Worm (Caenorhabditis elegans) whole organism, L1 larva: Measurements from ENCODE around the gene decr-1.1.

ENCODE experiments used
- C04F5.9 ChIP-seq: sonication (generic microtip); optimal IDR thresholded peaks from 2 replicates; lab custom pipeline; 2016; ENCODE audit warnings: missing genetic modification characterization, missing compliant biosample characterization
- C34B4.2 ChIP-seq: sonication (generic microtip); optimal IDR thresholded peaks from 2 replicates; lab custom pipeline; 2017; ENCODE audit warnings: mild to moderate bottlenecking, missing genetic modification characterization, missing compliant biosample characterization
- F16B12.6 ChIP-seq: fragments of 150-350 bp; optimal IDR thresholded peaks from 2 replicates; lab custom pipeline; 2014; ENCODE audit warnings: missing biosample characterization, missing genetic modification characterization
- aha-1 ChIP-seq: fragments of 150-350 bp; optimal IDR thresholded peaks from 2 replicates; lab custom pipeline; 2014; ENCODE audit warnings: missing biosample characterization, missing genetic modification characterization
- aly-2 ChIP-seq: fragments of 150-350 bp; optimal IDR thresholded peaks from 2 replicates; lab custom pipeline; 2014; ENCODE audit warnings: missing biosample characterization, missing genetic modification characterization
- blmp-1 ChIP-seq: fragments of 150-350 bp; optimal IDR thresholded peaks from 2 replicates; lab custom pipeline; 2014; ENCODE audit warnings: missing biosample characterization, missing genetic modification characterization
- ceh-8 ChIP-seq: fragments of 200-800 bp; sonication (Bioruptor generic); optimal IDR thresholded peaks from 2 replicates; lab custom pipeline; 2018; ENCODE audit warnings: mild to moderate bottlenecking, missing genetic modification characterization, moderate library complexity, missing compliant biosample characterization
- ceh-82 ChIP-seq, 3 experiments: fragments of 150-350 bp in 1 of 3; sonication (generic microtip) in 2 of 3; optimal IDR thresholded peaks; 2 replicates each; lab custom pipeline; 2014 to 2017; ENCODE audit warnings: missing biosample characterization in 3 of 3, missing genetic modification characterization in 3 of 3
- ceh-90 ChIP-seq: sonication (generic microtip); optimal IDR thresholded peaks from 2 replicates; lab custom pipeline; 2016; ENCODE audit warnings: missing genetic modification characterization, missing compliant biosample characterization
- ces-1 ChIP-seq: fragments of 150-350 bp; optimal IDR thresholded peaks from 2 replicates; lab custom pipeline; 2014; ENCODE audit warnings: missing biosample characterization, missing genetic modification reagents, missing genetic modification characterization
- dpl-1 ChIP-seq, 3 experiments: fragments of 150-350 bp in 2 of 3; sonication (generic microtip) in 1 of 3; optimal IDR thresholded peaks; 2 replicates each; lab custom pipeline; 2014 to 2017; ENCODE audit warnings: missing biosample characterization in 3 of 3, missing genetic modification characterization in 3 of 3, missing genetic modification reagents in 3 of 3
- dsc-1 ChIP-seq: sonication (generic microtip); optimal IDR thresholded peaks from 2 replicates; lab custom pipeline; 2016; ENCODE audit warnings: mild to moderate bottlenecking, missing genetic modification characterization, missing compliant biosample characterization
- efl-1 ChIP-seq, 4 experiments: fragments of 150-350 bp; optimal IDR thresholded peaks in 3 of 4; peaks in 1 of 4; 1 replicate in 1 of 4; 2 replicates in 3 of 4; lab custom pipeline; 2014; ENCODE audit warnings: missing biosample characterization in 2 of 4, missing genetic modification characterization in 2 of 4, missing genetic modification reagents in 2 of 4
- egl-13 ChIP-seq: sonication (generic microtip); optimal IDR thresholded peaks from 2 replicates; lab custom pipeline; 2016; ENCODE audit warnings: missing genotype, missing genetic modification reagents, missing genetic modification characterization, missing compliant biosample characterization
- egl-27 ChIP-seq, 2 experiments: fragments of 150-350 bp in 1 of 2; sonication (generic microtip); optimal IDR thresholded peaks; 3 replicates each; lab custom pipeline; 2017 to 2018; ENCODE audit warnings: missing biosample characterization in 2 of 2, missing genetic modification characterization in 2 of 2, missing genetic modification reagents in 2 of 2
- elt-2 ChIP-seq: sonication (generic microtip); optimal IDR thresholded peaks from 2 replicates; lab custom pipeline; 2016; ENCODE audit warnings: missing genetic modification characterization, mild to moderate bottlenecking, inconsistent platforms, missing compliant biosample characterization, missing genetic modification reagents
- fkh-10 ChIP-seq: sonication (generic microtip); optimal IDR thresholded peaks from 2 replicates; lab custom pipeline; 2017; ENCODE audit warnings: missing biosample characterization, missing genetic modification reagents, missing genetic modification characterization
- hlh-4 ChIP-seq: sonication (generic microtip); optimal IDR thresholded peaks from 2 replicates; lab custom pipeline; 2016; ENCODE audit warnings: mild to moderate bottlenecking, missing genetic modification characterization, missing compliant biosample characterization
- hpl-2 ChIP-seq: fragments of 150-350 bp; optimal IDR thresholded peaks from 2 replicates; lab custom pipeline; 2014; ENCODE audit warnings: missing biosample characterization, missing genetic modification reagents, missing genetic modification characterization
- irx-1 ChIP-seq: sonication (generic microtip); optimal IDR thresholded peaks from 2 replicates; lab custom pipeline; 2016; ENCODE audit warnings: missing genetic modification characterization, missing compliant biosample characterization
- isw-1 ChIP-seq: fragments of 200-800 bp; sonication (Bioruptor generic); IDR thresholded peaks from 2 replicates; pipeline ENCODE4 v1.3.6; 2022; ENCODE audit warnings: missing genetic modification characterization, missing compliant biosample characterization
- lin-13 ChIP-seq: fragments of 150-350 bp; optimal IDR thresholded peaks from 2 replicates; lab custom pipeline; 2014; ENCODE audit warnings: missing biosample characterization, missing genetic modification reagents, missing genetic modification characterization
- lin-14 ChIP-seq: fragments of 200-800 bp; sonication (Bioruptor generic); optimal IDR thresholded peaks from 2 replicates; lab custom pipeline; 2018; ENCODE audit warnings: mild to moderate bottlenecking, missing genetic modification characterization, moderate library complexity, missing compliant biosample characterization
- lin-15B ChIP-seq: fragments of 150-350 bp; sonication (generic microtip); optimal IDR thresholded peaks from 3 replicates; lab custom pipeline; 2014; ENCODE audit warnings: missing biosample characterization, missing genetic modification characterization
- lin-35 ChIP-seq, 2 experiments: fragments of 150-350 bp; optimal IDR thresholded peaks; 2 replicates each; lab custom pipeline; 2014; ENCODE audit warnings: missing biosample characterization in 2 of 2, missing genetic modification characterization in 2 of 2, missing genetic modification reagents in 2 of 2
- lir-3 ChIP-seq: sonication (generic microtip); optimal IDR thresholded peaks from 2 replicates; lab custom pipeline; 2016; ENCODE audit warnings: mild to moderate bottlenecking, missing genetic modification characterization, moderate library complexity, missing compliant biosample characterization; ENCODE audit not compliant: poor library complexity
- mab-9 ChIP-seq: fragments of 200-800 bp; sonication (Bioruptor generic); IDR thresholded peaks from 2 replicates; pipeline ENCODE4 v1.3.6; 2022; ENCODE audit warnings: missing genetic modification reagents, missing genetic modification characterization, missing compliant biosample characterization
- mdl-1 ChIP-seq, 2 experiments: fragments of 150-350 bp; optimal IDR thresholded peaks; 2 replicates each; lab custom pipeline; 2014 to 2017; ENCODE audit warnings: missing biosample characterization in 2 of 2, missing genetic modification characterization in 2 of 2, inconsistent platforms in 1 of 2
- mef-2 ChIP-seq: fragments of 150-350 bp; optimal IDR thresholded peaks from 2 replicates; lab custom pipeline; 2014; ENCODE audit warnings: missing biosample characterization, missing genetic modification characterization
- nhr-11 ChIP-seq: fragments of 150-350 bp; optimal IDR thresholded peaks from 2 replicates; lab custom pipeline; 2014; ENCODE audit warnings: missing biosample characterization, missing genetic modification characterization
- nhr-20 ChIP-seq: sonication (generic microtip); optimal IDR thresholded peaks from 2 replicates; lab custom pipeline; 2016; ENCODE audit warnings: mild to moderate bottlenecking, missing genetic modification characterization, missing compliant biosample characterization
- nhr-237 ChIP-seq: fragments of 150-350 bp; optimal IDR thresholded peaks from 2 replicates; lab custom pipeline; 2014; ENCODE audit warnings: missing biosample characterization, missing genetic modification characterization
- nhr-28 ChIP-seq: fragments of 150-350 bp; optimal IDR thresholded peaks from 2 replicates; lab custom pipeline; 2014; ENCODE audit warnings: missing biosample characterization, missing genetic modification characterization
- nhr-77 ChIP-seq: fragments of 150-350 bp; optimal IDR thresholded peaks from 2 replicates; lab custom pipeline; 2014; ENCODE audit warnings: missing biosample characterization, missing genetic modification characterization
- nhr-85 ChIP-seq: sonication (generic microtip); peaks from one replicate; lab custom pipeline; 2016; ENCODE audit warnings: missing genetic modification characterization, inconsistent platforms, missing compliant biosample characterization
- pag-3 ChIP-seq: sonication (generic microtip); optimal IDR thresholded peaks from 2 replicates; lab custom pipeline; 2017; ENCODE audit warnings: missing genetic modification characterization, mild to moderate bottlenecking, missing compliant biosample characterization, antibody characterized with exemption, borderline replicate concordance; ENCODE audit not compliant: insufficient read depth
- pqm-1 ChIP-seq: sonication (generic microtip); optimal IDR thresholded peaks from 3 replicates; lab custom pipeline; 2017; ENCODE audit warnings: missing biosample characterization, missing genetic modification characterization
- rnt-1 ChIP-seq: sonication (generic microtip); optimal IDR thresholded peaks from 2 replicates; lab custom pipeline; 2016; ENCODE audit warnings: mild to moderate bottlenecking, missing genetic modification characterization, moderate library complexity, missing compliant biosample characterization
- snpc-4 ChIP-seq: fragments of 150-350 bp; optimal IDR thresholded peaks from 2 replicates; lab custom pipeline; 2014; ENCODE audit warnings: missing biosample characterization, missing genetic modification characterization
- snu-23 ChIP-seq: sonication (generic microtip); optimal IDR thresholded peaks from 2 replicates; lab custom pipeline; 2016; ENCODE audit warnings: missing genetic modification characterization, missing compliant biosample characterization
- sptf-1 ChIP-seq: fragments of 150-350 bp; optimal IDR thresholded peaks from 2 replicates; lab custom pipeline; 2014; ENCODE audit warnings: missing biosample characterization, missing genetic modification characterization
- sup-37 ChIP-seq: fragments of 200-800 bp; sonication (Bioruptor generic); optimal IDR thresholded peaks from 2 replicates; lab custom pipeline; 2018; ENCODE audit warnings: mild to moderate bottlenecking, missing genetic modification characterization, missing compliant biosample characterization
- swsn-7 ChIP-seq: sonication (generic microtip); optimal IDR thresholded peaks from 2 replicates; lab custom pipeline; 2016; ENCODE audit warnings: missing genetic modification characterization, missing compliant biosample characterization
- unc-130 ChIP-seq: fragments of 150-350 bp; optimal IDR thresholded peaks from 2 replicates; lab custom pipeline; 2017; ENCODE audit warnings: missing biosample characterization, missing genetic modification characterization, inconsistent platforms
- unc-98 ChIP-seq: fragments of 200-800 bp; sonication (Bioruptor generic); IDR thresholded peaks from 2 replicates; pipeline ENCODE4 v1.3.6; 2022; ENCODE audit warnings: missing genetic modification characterization, missing compliant biosample characterization
- zag-1 ChIP-seq: fragments of 150-350 bp; optimal IDR thresholded peaks from 2 replicates; lab custom pipeline; 2014; ENCODE audit warnings: missing biosample characterization, missing genetic modification characterization

decr-1.1 gene

DNA sequence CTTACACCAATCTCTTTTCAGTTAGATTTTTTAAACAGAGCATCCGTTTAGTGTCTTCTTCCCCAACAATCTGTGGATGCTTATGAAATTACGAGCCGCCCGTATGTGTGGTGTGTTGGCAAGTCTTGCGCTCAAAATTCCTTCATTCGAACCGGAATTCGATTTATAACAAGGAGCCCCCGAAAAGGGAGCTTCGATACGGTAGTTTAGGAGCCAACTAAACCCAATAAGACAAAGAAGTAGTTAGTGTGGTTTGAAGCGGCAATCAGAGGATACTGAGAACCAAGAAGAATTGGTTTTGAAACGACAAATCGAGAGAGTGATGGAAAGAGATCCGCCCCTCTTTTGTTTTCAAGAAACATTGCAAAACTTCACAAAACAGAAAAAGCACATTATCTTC lies 30.1 kb downstream of the decr-1.1 start:
- TF ChIP-seq efl-1 (optimal IDR thresholded peaks at IDR 0.05; lab: Kevin White, UChicago), result no peak
- TF ChIP-seq efl-1 (GFP tag; optimal IDR thresholded peaks at IDR 0.05 in 1 of 2; lab: Kevin White, UChicago), result peak in 1 of 2 experiments; percentile 46
- no peak for TF ChIP-seq ceh-8 (GFP tag; lab: Kevin White, UChicago)
- TF ChIP-seq elt-2 (tag; lab: Kevin White, UChicago), result no peak
- TF ChIP-seq dpl-1 (GFP tag; optimal IDR thresholded peaks at IDR 0.05; lab: Kevin White, UChicago), result no peak
- no peak for TF ChIP-seq ceh-82 (tag; optimal IDR thresholded peaks at IDR 0.05; lab: Kevin White, UChicago)
- peak; percentile 48 for TF ChIP-seq lin-14 (GFP tag; lab: Kevin White, UChicago)

DNA sequence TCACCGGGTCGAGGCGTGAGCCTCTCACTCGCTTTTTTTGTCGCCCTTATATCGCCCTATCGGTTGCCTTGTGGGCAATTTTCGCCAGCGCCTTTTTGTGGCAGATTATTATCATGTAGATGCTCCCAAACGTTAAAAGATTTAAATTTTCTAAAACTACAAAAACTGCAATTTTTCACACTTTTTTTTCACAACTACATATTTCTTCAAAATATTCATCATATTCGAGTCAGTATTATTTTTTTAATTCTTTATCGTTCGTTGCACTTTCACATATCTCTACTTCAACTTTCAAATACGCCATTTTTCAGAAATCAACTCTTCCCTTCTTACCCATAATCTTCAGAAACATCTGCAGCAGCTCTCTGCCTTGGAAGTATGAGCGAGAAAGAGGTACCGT lies 30.7 kb downstream of the decr-1.1 start, which contains the start of gene ceh-24:
Gene ceh-24, plus strand, starts transcription at position 301 of the 400 bp plus-strand sequence.
- TF ChIP-seq lin-15B (tag; lab: Kevin White, UChicago) (no peak), aly-2 (tag; lab: Kevin White, UChicago) (no peak), unc-130 (tag; lab: Kevin White, UChicago) (no peak), dsc-1 (no peak), lin-35 (GFP tag; optimal IDR thresholded peaks at IDR 0.05; lab: Kevin White, UChicago) (no peak), snpc-4 (tag; lab: Kevin White, UChicago) (no peak), sup-37 (GFP tag; lab: Kevin White, UChicago) (no peak), blmp-1 (tag; lab: Kevin White, UChicago) (no peak), irx-1 (tag; lab: Kevin White, UChicago) (no peak), nhr-237 (tag; lab: Kevin White, UChicago) (no peak), mdl-1 (tag; optimal IDR thresholded peaks at IDR 0.05; lab: Kevin White, UChicago) (no peak), C04F5.9 (tag; lab: Kevin White, UChicago) (no peak), zag-1 (no peak), nhr-28 (tag; lab: Kevin White, UChicago) (no peak), snu-23 (no peak), isw-1 (GFP tag; lab: Robert Waterston, UW) (no peak)

DNA sequence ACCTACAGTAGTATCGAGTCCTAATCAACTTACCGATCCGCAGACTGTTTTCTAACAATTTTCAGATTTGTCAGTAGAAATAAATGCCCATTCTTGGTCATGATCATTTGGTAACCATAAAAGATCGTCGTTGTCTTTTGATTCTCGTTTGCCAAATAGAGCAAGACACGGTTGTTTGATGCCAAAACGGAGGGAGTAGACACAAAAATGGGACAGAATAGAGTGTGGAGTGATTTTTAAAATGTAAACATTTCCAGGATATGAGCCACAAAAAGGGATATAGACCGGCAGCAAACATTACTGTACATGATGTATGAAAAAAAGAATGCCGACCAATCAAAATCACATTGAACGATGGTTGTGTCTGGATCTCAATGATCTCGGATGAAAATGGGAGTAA lies 34.7 kb downstream of the decr-1.1 start, which contains the start of gene F55B12.2:
Gene F55B12.2, minus strand, starts transcription at position 101 of the 400 bp plus-strand sequence.
- TF ChIP-seq swsn-7 (tag; lab: Kevin White, UChicago) (no peak), mef-2 (no peak), nhr-85 (tag; lab: Kevin White, UChicago) (no peak), hlh-4 (tag; lab: Kevin White, UChicago) (no peak), C34B4.2 (no peak), lir-3 (tag; lab: Kevin White, UChicago) (no peak), nhr-11 (no peak), egl-13 (tag; lab: Kevin White, UChicago) (no peak), unc-98 (GFP tag; lab: Robert Waterston, UW) (no peak), zag-1 (no peak), unc-130 (tag; lab: Kevin White, UChicago) (no peak), pag-3 (no peak), lin-14 (GFP tag; lab: Kevin White, UChicago) (no peak), nhr-20 (no peak)

DNA sequence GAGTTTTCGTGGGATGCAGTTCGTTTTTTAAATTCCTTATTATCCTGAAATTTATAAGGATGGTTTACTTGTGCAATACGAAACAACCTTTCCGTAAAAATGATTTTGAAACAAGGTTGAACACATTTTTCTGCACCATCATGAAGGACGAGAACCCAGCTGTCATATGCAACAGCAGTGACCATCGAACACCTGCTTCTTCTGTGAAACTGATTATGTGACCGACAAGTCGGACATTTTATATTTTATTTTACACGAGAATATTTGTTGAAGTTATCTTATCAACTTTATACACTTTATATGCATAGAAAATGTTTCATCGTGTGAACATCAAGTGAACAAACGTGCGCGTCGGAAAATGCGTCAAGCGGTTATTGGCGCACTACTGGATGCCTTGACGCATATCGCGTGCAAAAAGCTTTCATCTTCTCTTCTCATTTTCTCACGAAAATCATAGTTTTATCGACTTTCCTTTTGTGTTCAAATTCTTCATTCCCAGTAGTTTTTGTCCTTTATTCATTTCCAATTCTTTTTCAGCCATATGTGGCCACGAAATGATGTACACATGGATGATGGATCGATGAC lies 36.7 kb downstream of the decr-1.1 start, which contains the start of gene sel-10:
Gene sel-10, plus strand, starts transcription at position 538 of the 585 bp plus-strand sequence.
- TF ChIP-seq mab-9 (GFP tag; lab: Robert Waterston, UW) (no peak), hpl-2 (GFP tag; lab: Kevin White, UChicago) (no peak), C34B4.2 (no peak), nhr-28 (tag; lab: Kevin White, UChicago) (no peak), aha-1 (tag; lab: Kevin White, UChicago) (peak; percentile 12), ces-1 (GFP tag; lab: Kevin White, UChicago) (no peak), F16B12.6 (tag; lab: Kevin White, UChicago) (peak; percentile 2), rnt-1 (peak; percentile 90), egl-27 (tag; optimal IDR thresholded peaks at IDR 0.05; lab: Kevin White, UChicago) (no peak), sptf-1 (tag; lab: Kevin White, UChicago) (no peak), fkh-10 (GFP tag; lab: Kevin White, UChicago) (no peak), lin-13 (peak; percentile 65), irx-1 (tag; lab: Kevin White, UChicago) (peak; percentile 64), dpl-1 (GFP tag; optimal IDR thresholded peaks at IDR 0.05; lab: Kevin White, UChicago) (peak; percentile 47 to 88 (median 79)), lin-14 (GFP tag; lab: Kevin White, UChicago) (peak; percentile 88), ceh-90 (tag; lab: Kevin White, UChicago) (peak; percentile 49), pqm-1 (tag; lab: Kevin White, UChicago) (no peak), mef-2 (no peak), elt-2 (tag; lab: Kevin White, UChicago) (peak; percentile 43), sup-37 (GFP tag; lab: Kevin White, UChicago) (peak; percentile 6), nhr-77 (tag; lab: Kevin White, UChicago) (peak; percentile 55)
